Worm (Caenorhabditis elegans): Measurements from ENCODE around the gene T05B9.2.

ce11 chrII:11281666-11282065 lies 26.0 kb downstream of the T05B9.2 start, which contains the start of gene unc-130:
- TF ChIP-seq unc-62 (GFP tag; optimal IDR thresholded peaks at IDR 0.05), result no peak
- no peak for TF ChIP-seq lsy-2 (tag; optimal IDR thresholded peaks at IDR 0.05)
- no peak for TF ChIP-seq ztf-11 (tag; optimal IDR thresholded peaks at IDR 0.05)

All from whole organism, L2 larva.